Fruit fly (Drosophila melanogaster) whole organism, larva: ENCODE results near the gene Gr89a.

Experiments
- noc ChIP-seq: fragments of 200-800 bp; sonication (Bioruptor generic); optimal IDR thresholded peaks from 3 replicates; lab custom pipeline; 2019; ENCODE audit warnings: missing biosample characterization, mild to moderate bottlenecking, missing genetic modification characterization, moderate library complexity

The Gr89a gene

DNA sequence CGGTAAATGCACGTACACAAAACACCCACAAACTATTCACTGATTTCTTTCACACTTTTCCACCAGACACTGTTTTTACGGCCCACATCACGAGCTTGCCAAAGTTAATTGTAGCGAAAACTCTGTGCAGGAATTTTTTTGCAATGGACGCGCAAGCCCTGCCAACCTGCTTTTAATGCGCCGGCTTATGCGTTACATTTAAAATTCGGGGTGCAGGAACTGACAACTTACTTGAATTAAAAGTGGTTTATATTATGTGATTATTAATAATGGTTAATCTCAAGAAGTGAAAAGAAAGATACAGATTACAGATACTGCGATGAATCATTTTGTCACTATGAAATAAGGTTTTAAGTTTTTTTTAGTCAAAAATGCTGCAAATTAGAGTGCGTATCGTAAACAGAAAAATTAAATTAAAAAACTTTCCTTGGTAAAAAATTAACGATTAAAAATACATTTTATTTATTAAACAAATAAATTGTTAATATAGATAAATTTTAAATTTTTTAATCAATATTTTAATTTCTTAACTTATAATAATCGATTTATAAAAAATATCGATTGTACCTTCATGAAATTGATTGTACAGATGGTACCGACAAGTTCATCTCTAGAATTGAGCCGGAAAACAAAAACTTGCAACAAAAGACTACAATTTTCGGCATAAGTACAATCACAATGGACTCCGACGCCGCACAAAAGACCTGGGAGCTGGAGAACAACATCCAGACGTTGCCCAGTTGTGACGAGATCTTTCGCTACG lies 29.1 kb downstream of the Gr89a start, which contains the start of the genes CG42232 and CSN5:
TSS of gene CG42232 (minus strand) at position 163 of the 763 bp plus-strand sequence.
TSS of gene CSN5 (plus strand) at position 599 of the 763 bp plus-strand sequence.
- TF ChIP-seq noc, result no peak

DNA sequence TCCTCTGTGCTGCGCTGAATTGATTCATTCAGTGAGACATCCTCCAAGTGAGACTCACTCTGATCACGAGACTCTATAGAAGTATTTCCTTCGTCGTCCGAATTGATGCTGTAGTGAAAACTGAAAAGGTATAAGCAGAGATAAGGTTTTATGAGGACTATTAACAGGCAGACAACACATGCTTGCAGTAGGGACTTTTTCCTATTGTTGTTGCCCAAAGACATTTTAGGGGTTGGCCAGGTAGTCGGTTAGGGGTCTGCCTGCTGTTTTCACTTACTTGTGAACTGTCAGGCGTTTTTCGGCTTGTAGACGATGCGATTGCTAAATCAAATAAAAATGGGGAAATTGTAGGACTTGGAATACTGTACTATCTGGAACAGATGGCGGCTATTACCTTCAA lies 30.2 kb downstream of the Gr89a start:
- no peak for TF ChIP-seq noc

DNA sequence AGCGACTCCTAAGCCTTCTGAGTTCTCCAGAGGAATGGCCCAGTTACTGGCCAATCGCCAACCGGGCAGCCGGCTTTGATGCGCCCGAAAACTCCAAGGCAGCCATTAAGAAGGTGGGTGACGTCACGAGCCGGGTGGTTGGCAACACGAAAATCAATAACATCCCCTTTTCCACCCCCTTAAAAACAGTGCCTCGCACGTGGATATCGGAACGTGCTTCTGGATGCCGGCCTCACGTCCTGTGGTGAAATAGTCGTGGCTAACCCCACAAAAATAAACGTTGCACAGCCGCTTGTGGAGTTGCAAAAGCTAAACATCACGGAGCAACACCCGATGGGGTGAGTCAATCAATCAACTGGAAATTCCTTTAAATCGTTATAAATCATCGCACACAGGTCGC lies 42.2 kb downstream of the Gr89a start:
- TF ChIP-seq noc, result no peak

DNA sequence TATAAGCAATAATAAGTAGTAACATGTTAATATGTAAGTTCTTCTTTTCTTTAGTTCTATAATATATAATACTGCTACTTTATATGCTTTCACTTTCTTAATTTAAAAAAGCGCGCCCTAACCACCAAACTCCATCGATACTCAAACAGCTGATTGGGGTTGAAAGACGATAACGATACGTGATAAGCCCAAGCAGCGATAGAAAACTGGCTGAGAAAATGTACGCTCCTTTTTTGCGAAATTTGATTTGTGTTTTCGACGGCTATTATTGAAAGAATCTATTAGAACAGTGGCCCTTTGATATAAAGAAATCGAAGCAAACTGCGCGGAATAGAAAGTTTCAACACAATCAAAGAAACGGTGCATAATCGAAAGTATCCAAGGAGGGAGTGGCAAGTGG lies 42.9 kb downstream of the Gr89a start, which contains the start of gene CG14883:
TSS of gene CG14883 (plus strand) at position 178 of the 400 bp plus-strand sequence.
- TF ChIP-seq noc, result no peak

DNA sequence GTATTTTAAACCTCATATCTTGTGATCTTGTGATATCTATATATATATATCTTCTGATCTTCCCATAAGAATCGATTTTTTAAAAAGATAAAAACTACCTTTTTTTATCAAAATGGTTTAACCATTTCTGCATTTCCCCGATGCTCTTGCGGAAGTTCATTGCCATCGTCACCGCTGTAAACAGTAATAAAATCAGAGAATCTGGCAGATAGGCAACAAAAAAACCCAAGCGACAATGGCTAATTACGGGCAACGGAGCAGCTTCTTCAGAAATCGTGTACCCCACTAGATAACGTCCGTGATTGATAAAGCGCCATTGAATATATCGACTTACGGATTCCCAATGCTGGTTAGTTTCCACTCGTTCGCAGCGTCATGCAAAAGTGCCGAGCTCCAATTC lies 44.6 kb downstream of the Gr89a start, which contains the start of gene CG10405:
TSS of gene CG10405 (plus strand) at position 301 of the 400 bp plus-strand sequence.
- no peak for TF ChIP-seq noc

DNA sequence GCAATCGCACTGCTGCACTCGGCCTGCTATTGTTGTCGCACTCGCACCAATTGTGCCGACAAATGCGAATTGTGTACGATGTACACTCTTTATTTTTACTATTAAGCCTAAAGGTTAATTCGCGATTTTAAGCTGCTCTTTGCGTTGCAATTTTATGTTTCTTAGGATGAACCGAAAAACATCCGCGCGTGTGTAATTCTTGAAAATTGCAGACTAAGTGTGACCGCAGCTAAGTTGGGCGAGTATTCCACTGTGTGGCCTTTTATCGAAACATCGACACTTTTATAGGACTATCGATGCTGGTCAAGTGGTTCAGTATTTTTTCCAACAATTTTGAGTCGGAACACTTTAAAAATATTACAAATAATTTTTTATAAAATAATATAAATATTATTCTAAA lies 45.2 kb downstream of the Gr89a start, which contains the start of gene Pak3:
TSS of gene Pak3 (minus strand) at position 225 of the 400 bp plus-strand sequence.
- no peak for TF ChIP-seq noc

DNA sequence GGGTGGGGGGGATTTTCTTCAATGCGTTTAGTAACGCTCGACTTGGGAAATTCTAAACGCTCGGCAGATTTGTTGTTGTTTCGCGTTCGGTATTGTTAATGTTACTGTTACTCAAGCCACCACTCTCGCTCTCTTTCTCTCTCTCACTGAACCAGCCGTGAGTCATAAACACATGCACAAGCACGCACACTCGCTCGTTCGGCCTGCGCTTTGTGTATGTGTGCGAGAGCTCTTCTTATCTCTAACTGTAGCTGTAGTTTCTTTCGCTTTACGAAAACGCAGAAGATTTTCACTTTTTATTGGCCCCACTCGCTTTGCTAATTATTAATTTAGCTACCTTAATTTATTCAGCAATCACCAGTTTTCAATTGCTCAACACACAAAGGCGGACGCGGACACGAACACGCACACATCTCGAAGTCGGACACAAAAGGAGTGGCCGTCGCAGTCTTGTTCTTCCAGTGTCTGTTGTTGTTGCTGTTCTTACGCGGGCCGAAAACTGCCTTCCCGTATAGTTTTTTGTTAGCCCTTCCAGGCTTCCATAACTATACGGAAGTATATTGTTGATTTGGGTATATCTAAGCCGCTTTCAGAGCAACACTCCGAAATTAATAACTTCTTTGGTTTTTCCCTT lies 45.7 kb downstream of the Gr89a start:
- TF ChIP-seq noc, result no peak

DNA sequence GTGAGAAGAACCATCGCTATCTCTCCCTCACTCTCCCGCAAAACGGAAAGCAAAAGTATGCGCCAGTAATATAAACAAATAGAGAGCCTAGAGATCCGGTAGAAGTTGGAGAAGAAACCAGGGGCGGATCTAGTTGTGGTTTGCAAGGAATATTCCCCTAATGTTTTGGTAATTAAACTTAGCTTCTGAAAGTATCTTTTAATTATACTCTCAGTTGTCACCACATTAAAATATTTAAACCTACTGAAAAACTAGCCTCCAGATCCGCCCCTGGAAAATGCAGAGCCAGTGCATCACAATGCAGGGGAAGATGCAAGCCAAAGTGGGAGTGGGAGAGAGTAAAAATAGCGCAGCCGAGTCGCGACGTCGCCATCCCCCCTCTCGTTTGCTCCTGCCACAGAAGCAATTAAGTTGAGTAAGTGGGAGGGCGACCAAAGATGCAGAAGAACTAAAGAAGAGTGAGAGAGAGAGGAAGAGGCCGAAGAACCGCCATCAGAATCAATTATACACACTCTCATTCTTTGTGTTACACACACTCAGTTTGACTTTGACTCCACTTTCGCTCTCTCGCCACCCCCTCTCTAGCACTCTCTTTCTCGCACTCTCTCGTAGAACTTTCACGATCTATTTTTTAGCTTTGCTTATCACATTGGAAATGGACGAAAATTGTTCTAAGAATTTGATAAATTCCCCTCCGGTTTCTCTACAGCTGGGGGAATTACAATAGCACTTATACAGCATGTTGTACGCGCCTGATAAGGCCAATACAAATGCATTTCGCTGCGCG lies 49.4 kb downstream of the Gr89a start:
- peak; percentile 84 for TF ChIP-seq noc

DNA sequence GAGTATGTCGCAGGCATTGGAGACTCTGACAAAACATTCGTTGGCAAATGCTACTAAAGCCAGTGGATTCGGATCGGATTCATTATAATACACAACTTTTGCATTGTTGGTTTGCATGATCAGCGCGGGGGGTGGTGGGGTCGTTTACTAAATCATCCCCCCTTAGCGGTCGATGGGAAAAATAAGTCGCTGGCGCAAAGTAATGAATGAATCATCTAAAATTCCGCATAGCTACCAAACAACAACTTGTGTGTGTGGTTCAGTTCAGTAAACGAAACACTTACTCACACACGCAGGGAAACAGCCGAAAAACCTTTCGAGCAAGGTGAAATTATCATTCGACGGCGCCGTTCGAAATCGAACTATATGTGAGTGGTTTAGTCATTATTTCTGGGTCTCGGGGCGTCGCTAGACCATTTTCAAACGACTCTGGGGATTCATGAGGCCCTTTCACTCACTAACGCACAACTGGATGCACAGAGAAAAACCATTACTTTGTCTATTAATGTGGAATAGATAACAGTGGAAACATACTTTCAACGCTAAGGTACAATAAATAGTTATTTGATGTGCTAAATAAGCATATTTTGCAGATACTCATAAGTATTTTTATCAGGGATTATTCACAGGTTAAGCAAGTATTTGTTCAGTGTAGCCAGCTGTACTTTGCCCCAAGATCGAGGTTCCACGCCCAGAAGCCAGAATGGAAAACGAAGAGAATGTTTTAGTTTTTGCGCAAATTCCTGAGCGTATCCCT lies 50.2 kb downstream of the Gr89a start:
- TF ChIP-seq noc, result peak; percentile 80
